Fruit fly (Drosophila melanogaster) whole organism, embryonic: ENCODE data around the gene CG5107.
A peak's percentile ranks its signal among the peaks of the same experiment; 100 is the strongest.

Source experiments
- Ada2b ChIP-seq: fragments of 200-800 bp; sonication (Bioruptor generic); IDR thresholded peaks from 2 replicates; pipeline ENCODE4 v1.3.6; 2022; ENCODE audit warnings: missing biosample characterization, missing genetic modification characterization
- Atf3 ChIP-seq: fragments of 200-800 bp; sonication (Bioruptor generic); optimal IDR thresholded peaks from 3 replicates; lab custom pipeline; 2016; ENCODE audit warnings: missing biosample characterization, missing genetic modification characterization
- CG10462 ChIP-seq: fragments of 200-800 bp; sonication (Bioruptor generic); optimal IDR thresholded peaks from 2 replicates; lab custom pipeline; 2016; ENCODE audit warnings: missing biosample characterization, missing genetic modification characterization
- CG14014 ChIP-seq: fragments of 200-800 bp; sonication (Bioruptor generic); IDR thresholded peaks from 2 replicates; pipeline ENCODE4 v1.3.6; 2022; ENCODE audit warnings: missing biosample characterization, missing genetic modification characterization
- CG14710 ChIP-seq: fragments of 200-800 bp; sonication (Bioruptor generic); optimal IDR thresholded peaks from 3 replicates; lab custom pipeline; 2019; ENCODE audit warnings: missing biosample characterization, mild to moderate bottlenecking, missing genetic modification characterization, moderate library complexity
- CG15073 ChIP-seq: fragments of 200-800 bp; sonication (Bioruptor generic); optimal IDR thresholded peaks from 2 replicates; lab custom pipeline; 2016; ENCODE audit warnings: missing biosample characterization, missing genetic modification characterization
- CG15696 ChIP-seq: fragments of 200-800 bp; sonication (Bioruptor generic); optimal IDR thresholded peaks from 2 replicates; lab custom pipeline; 2019; ENCODE audit warnings: missing biosample characterization, mild to moderate bottlenecking, missing genetic modification characterization, moderate library complexity
- CG1602 ChIP-seq: fragments of 200-800 bp; sonication (Bioruptor generic); optimal IDR thresholded peaks from 3 replicates; lab custom pipeline; 2016; ENCODE audit warnings: missing biosample characterization, missing genetic modification characterization
- CG17328 ChIP-seq: fragments of 200-800 bp; sonication (Bioruptor generic); IDR thresholded peaks from 2 replicates; pipeline ENCODE4 v1.3.6; 2022; ENCODE audit warnings: missing biosample characterization, missing genetic modification characterization
- CG18262 ChIP-seq: fragments of 200-800 bp; optimal IDR thresholded peaks from 3 replicates; lab custom pipeline; 2019; ENCODE audit warnings: missing biosample characterization, mild to moderate bottlenecking, missing genetic modification characterization, moderate library complexity
- CG18619 ChIP-seq: fragments of 200-800 bp; sonication (Bioruptor generic); optimal IDR thresholded peaks from 3 replicates; lab custom pipeline; 2017; ENCODE audit warnings: missing biosample characterization, mild to moderate bottlenecking, missing genetic modification characterization
- CG2199 ChIP-seq: fragments of 200-800 bp; sonication (Bioruptor generic); IDR thresholded peaks from 3 replicates; pipeline ENCODE4 v1.3.6; 2022; ENCODE audit warnings: missing biosample characterization, missing genetic modification characterization
- CG2678 ChIP-seq: fragments of 200-800 bp; sonication (Bioruptor generic); optimal IDR thresholded peaks from 3 replicates; lab custom pipeline; 2019; ENCODE audit warnings: missing biosample characterization, mild to moderate bottlenecking, missing genetic modification characterization, moderate library complexity
- CG2875 ChIP-seq: fragments of 200-800 bp; sonication (Bioruptor generic); optimal IDR thresholded peaks from 2 replicates; lab custom pipeline; 2017; ENCODE audit warnings: missing biosample characterization, mild to moderate bottlenecking, missing genetic modification characterization, missing genetic modification reagents
- CG30020 ChIP-seq: fragments of 200-800 bp; optimal IDR thresholded peaks from 2 replicates; lab custom pipeline; 2019; ENCODE audit warnings: missing biosample characterization, mild to moderate bottlenecking, missing genetic modification characterization, moderate library complexity
- CG32767 ChIP-seq: fragments of 200-800 bp; sonication (Bioruptor generic); IDR thresholded peaks from 2 replicates; pipeline ENCODE4 v1.3.6; 2022; ENCODE audit warnings: missing biosample characterization, missing genetic modification characterization
- CG8388 ChIP-seq: fragments of 200-800 bp; sonication (Bioruptor generic); optimal IDR thresholded peaks from 2 replicates; lab custom pipeline; 2019; ENCODE audit warnings: missing biosample characterization, mild to moderate bottlenecking, missing genetic modification characterization, moderate library complexity
- CG9437 ChIP-seq: fragments of 200-800 bp; sonication (Bioruptor generic); optimal IDR thresholded peaks from 2 replicates; lab custom pipeline; 2018; ENCODE audit warnings: missing biosample characterization, mild to moderate bottlenecking, missing genetic modification characterization
- CTCF ChIP-seq: fragments of 200-800 bp; sonication (Bioruptor generic); optimal IDR thresholded peaks from 2 replicates; lab custom pipeline; 2017; ENCODE audit warnings: missing biosample characterization, mild to moderate bottlenecking, missing genetic modification characterization, moderate library complexity
- D ChIP-seq, 2 experiments: fragments of 200-800 bp in 1 of 2; fragments of >200 bp in 1 of 2; sonication (Bioruptor generic) in 1 of 2; optimal IDR thresholded peaks; 2 replicates in 1 of 2; 3 replicates in 1 of 2; lab custom pipeline; 2017; ENCODE audit warnings: mild to moderate bottlenecking in 1 of 2, missing biosample characterization in 1 of 2, missing genetic modification characterization in 1 of 2, missing genetic modification reagents in 1 of 2
- Doc3 ChIP-seq: fragments of 200-800 bp; sonication (Bioruptor generic); IDR thresholded peaks from 3 replicates; pipeline ENCODE4 v1.3.6; 2022; ENCODE audit warnings: missing biosample characterization, missing genetic modification characterization; ENCODE audit not compliant: partially characterized antibody
- HmgZ ChIP-seq: fragments of 200-800 bp; sonication (Bioruptor generic); optimal IDR thresholded peaks from 2 replicates; lab custom pipeline; 2018; ENCODE audit warnings: missing biosample characterization, mild to moderate bottlenecking, missing genetic modification characterization
- Jarid2 ChIP-seq: fragments of 200-800 bp; sonication (Bioruptor generic); optimal IDR thresholded peaks from 3 replicates; lab custom pipeline; 2017; ENCODE audit warnings: mild to moderate bottlenecking, missing biosample characterization, missing genetic modification reagents, missing genetic modification characterization
- MTF-1 ChIP-seq: fragments of 200-800 bp; sonication (Bioruptor generic); optimal IDR thresholded peaks from 2 replicates; lab custom pipeline; 2018; ENCODE audit warnings: missing biosample characterization, mild to moderate bottlenecking, missing genetic modification characterization, borderline replicate concordance
- Mrtf ChIP-seq: fragments of 200-800 bp; sonication (Bioruptor generic); IDR thresholded peaks from 3 replicates; pipeline ENCODE4 v1.3.6; 2022; ENCODE audit warnings: missing biosample characterization, missing genetic modification characterization
- Nf-YB ChIP-seq: fragments of 200-800 bp; sonication (Bioruptor generic); optimal IDR thresholded peaks from 3 replicates; lab custom pipeline; 2019; ENCODE audit warnings: missing biosample characterization, mild to moderate bottlenecking, missing genetic modification characterization, moderate library complexity
- Nf-YC ChIP-seq: fragments of 200-800 bp; optimal IDR thresholded peaks from 3 replicates; lab custom pipeline; 2019; ENCODE audit warnings: missing biosample characterization, mild to moderate bottlenecking, missing genetic modification characterization, moderate library complexity
- NfI ChIP-seq: fragments of 200-800 bp; sonication (Bioruptor generic); optimal IDR thresholded peaks from 3 replicates; lab custom pipeline; 2018; ENCODE audit warnings: missing biosample characterization, mild to moderate bottlenecking, missing genetic modification characterization, moderate library complexity
- Oaz ChIP-seq: fragments of 200-800 bp; sonication (Bioruptor generic); IDR thresholded peaks from 2 replicates; pipeline ENCODE4 v1.3.6; 2022; ENCODE audit warnings: missing biosample characterization, missing genetic modification characterization
- Ptx1 ChIP-seq: fragments of 200-800 bp; sonication (Bioruptor generic); IDR thresholded peaks from 2 replicates; pipeline ENCODE4 v1.3.6; 2022; ENCODE audit warnings: missing biosample characterization, missing genetic modification characterization
- Sry-β ChIP-seq: fragments of 200-800 bp; sonication (Bioruptor generic); optimal IDR thresholded peaks from 2 replicates; lab custom pipeline; 2018; ENCODE audit warnings: missing biosample characterization, mild to moderate bottlenecking, missing genetic modification characterization, moderate library complexity
- Sry-δ ChIP-seq: fragments of 200-800 bp; sonication (Bioruptor generic); optimal IDR thresholded peaks from 2 replicates; lab custom pipeline; 2016; ENCODE audit warnings: missing biosample characterization, missing genetic modification characterization
- bab2 ChIP-seq: fragments of 200-800 bp; sonication (Bioruptor generic); optimal IDR thresholded peaks from 2 replicates; lab custom pipeline; 2016; ENCODE audit warnings: missing biosample characterization, missing genetic modification characterization
- caup ChIP-seq: fragments of 200-800 bp; sonication (Bioruptor generic); optimal IDR thresholded peaks from 3 replicates; lab custom pipeline; 2017; ENCODE audit warnings: missing biosample characterization, mild to moderate bottlenecking, missing genetic modification characterization, moderate library complexity; ENCODE audit not compliant: severe bottlenecking
- crc ChIP-seq: fragments of 200-800 bp; sonication (Bioruptor generic); optimal IDR thresholded peaks from 2 replicates; lab custom pipeline; 2016; ENCODE audit warnings: missing biosample characterization, missing genetic modification characterization
- cwo ChIP-seq: fragments of 200-800 bp; sonication (Bioruptor generic); optimal IDR thresholded peaks from 3 replicates; lab custom pipeline; 2017; ENCODE audit warnings: missing biosample characterization, missing genetic modification characterization, mild to moderate bottlenecking, moderate library complexity, missing genetic modification reagents
- emc ChIP-seq: fragments of 200-800 bp; sonication (Bioruptor generic); optimal IDR thresholded peaks from 2 replicates; lab custom pipeline; 2016; ENCODE audit warnings: missing biosample characterization, missing genetic modification characterization
- fru ChIP-seq: fragments of >200 bp; optimal IDR thresholded peaks from 2 replicates; lab custom pipeline; 2017
- grn ChIP-seq: fragments of 200-800 bp; sonication (Bioruptor generic); optimal IDR thresholded peaks from 3 replicates; lab custom pipeline; 2017; ENCODE audit warnings: missing biosample characterization, missing genetic modification characterization
- ind ChIP-seq: fragments of 200-800 bp; sonication (Bioruptor generic); optimal IDR thresholded peaks from 3 replicates; lab custom pipeline; 2016; ENCODE audit warnings: missing biosample characterization, missing genetic modification characterization
- lola ChIP-seq, 3 experiments: fragments of >200 bp in 2 of 3; fragments of 200-800 bp in 1 of 3; sonication (Bioruptor generic) in 1 of 3; optimal IDR thresholded peaks; 2 replicates each; lab custom pipeline; 2017 to 2019; ENCODE audit warnings: missing biosample characterization in 3 of 3, missing genetic modification characterization in 3 of 3, mild to moderate bottlenecking in 1 of 3, moderate library complexity in 1 of 3
- mam ChIP-seq: fragments of 200-800 bp; sonication (Bioruptor generic); optimal IDR thresholded peaks from 3 replicates; lab custom pipeline; 2016; ENCODE audit warnings: missing biosample characterization, missing genetic modification characterization
- nom ChIP-seq: fragments of 200-800 bp; sonication (Bioruptor generic); optimal IDR thresholded peaks from 2 replicates; lab custom pipeline; 2017; ENCODE audit warnings: missing biosample characterization, missing genetic modification characterization, mild to moderate bottlenecking, moderate library complexity, missing genetic modification reagents
- org-1 ChIP-seq: fragments of 200-800 bp; sonication (Bioruptor generic); optimal IDR thresholded peaks from 2 replicates; lab custom pipeline; 2017; ENCODE audit warnings: missing biosample characterization, missing genetic modification characterization
- pum ChIP-seq: fragments of 200-800 bp; sonication (Bioruptor generic); optimal IDR thresholded peaks from 2 replicates; lab custom pipeline; 2016; ENCODE audit warnings: missing biosample characterization, missing genetic modification characterization
- slp2 ChIP-seq: fragments of 200-800 bp; sonication (Bioruptor generic); optimal IDR thresholded peaks from 2 replicates; lab custom pipeline; 2016; ENCODE audit warnings: missing biosample characterization, missing genetic modification characterization
- so ChIP-seq: fragments of 200-800 bp; sonication (Bioruptor generic); IDR thresholded peaks from 3 replicates; pipeline ENCODE4 v1.3.6; 2022; ENCODE audit warnings: missing biosample characterization, missing genetic modification characterization
- trh ChIP-seq: fragments of 200-800 bp; sonication (Bioruptor generic); optimal IDR thresholded peaks from 2 replicates; lab custom pipeline; 2016; ENCODE audit warnings: missing biosample characterization, missing genetic modification characterization
- vfl ChIP-seq: fragments of 200-800 bp; sonication (Bioruptor generic); optimal IDR thresholded peaks from 2 replicates; lab custom pipeline; 2016; ENCODE audit warnings: missing biosample characterization, missing genetic modification characterization

CG5107 gene

dm6 chr3R:25515450-25516288 is 10.7 kb downstream of the CG5107 start, which contains the start of gene msi (continued):
- TF ChIP-seq CG18262 (tag; lab: Kevin White, UChicago) (peak; percentile 100), org-1 (GFP tag; lab: Kevin White, UChicago) (peak; percentile 96), Ptx1 (GFP tag; lab: Robert Waterston, UW) (peak; percentile 100), Sry-δ (peak; percentile 18), CG32767 (GFP tag; lab: Robert Waterston, UW) (peak; percentile 99), NfI (peak; percentile 98), Oaz (peak; percentile 96), CG2678 (tag; lab: Kevin White, UChicago) (peak; percentile 100), Nf-YB (GFP tag; lab: Kevin White, UChicago) (peak; percentile 92), emc (GFP tag; lab: Kevin White, UChicago) (peak; percentile 33), Ada2b (GFP tag; lab: Robert Waterston, UW) (peak; percentile 99), pum (GFP tag; lab: Kevin White, UChicago) (peak; percentile 80), CG9437 (peak; percentile 97), D (optimal IDR thresholded peaks at IDR 0.05; lab: Kevin White, UChicago) (no peak), D (GFP tag; optimal IDR thresholded peaks at IDR 0.05; lab: Kevin White, UChicago) (peak; percentile 99), mam (GFP tag; lab: Kevin White, UChicago) (peak; percentile 81), Mrtf (GFP tag; lab: Robert Waterston, UW) (peak; percentile 98), CG17328 (GFP tag; lab: Robert Waterston, UW) (peak; percentile 98), bab2 (GFP tag; lab: Kevin White, UChicago) (peak; percentile 81), CTCF (peak; percentile 70), fru (lab: Kevin White, UChicago) (no peak), CG30020 (tag; lab: Kevin White, UChicago) (peak; percentile 91), so (peak; percentile 99), CG2199 (peak; percentile 97), caup (GFP tag; lab: Kevin White, UChicago) (peak; percentile 98), CG8388 (GFP tag; lab: Kevin White, UChicago) (peak; percentile 99), MTF-1 (GFP tag; lab: Kevin White, UChicago) (peak; percentile 91), HmgZ (tag; lab: Kevin White, UChicago) (peak; percentile 96), vfl (GFP tag; lab: Kevin White, UChicago) (peak; percentile 79), Sry-β (GFP tag; lab: Kevin White, UChicago) (peak; percentile 83), Jarid2 (GFP tag; lab: Kevin White, UChicago) (peak; percentile 98), lola (GFP tag; optimal IDR thresholded peaks at IDR 0.05; lab: Kevin White, UChicago) (peak in 1 of 3 experiments; percentile 99), trh (GFP tag; lab: Kevin White, UChicago) (peak; percentile 92), slp2 (GFP tag; lab: Kevin White, UChicago) (peak; percentile 71), ind (GFP tag; lab: Kevin White, UChicago) (peak; percentile 97), Doc3 (no peak), CG15073 (GFP tag; lab: Kevin White, UChicago) (peak; percentile 76), CG14014 (GFP tag; lab: Robert Waterston, UW) (peak; percentile 98), CG1602 (GFP tag; lab: Kevin White, UChicago) (peak; percentile 99), nom (GFP tag; lab: Kevin White, UChicago) (peak; percentile 91), CG14710 (tag; lab: Kevin White, UChicago) (peak; percentile 98), cwo (GFP tag; lab: Kevin White, UChicago) (peak; percentile 98), Nf-YC (tag; lab: Kevin White, UChicago) (peak; percentile 92), CG15696 (peak; percentile 92), grn (peak; percentile 38), crc (GFP tag; lab: Kevin White, UChicago) (peak; percentile 35), CG18619 (peak; percentile 99), CG2875 (GFP tag; lab: Kevin White, UChicago) (peak; percentile 98), CG10462 (peak; percentile 94), Atf3 (peak; percentile 63)
